Worm (Caenorhabditis elegans) whole organism, midembryonic: Measurements from ENCODE around the gene col-184.

Experiments used
- T22C8.4 ChIP-seq: fragments of 200-800 bp; sonication (Bioruptor generic); IDR thresholded peaks from 2 replicates; pipeline ENCODE4 v1.3.6; 2022; ENCODE audit warnings: missing genetic modification characterization, missing compliant biosample characterization
- cog-1 ChIP-seq: sonication (generic microtip); optimal IDR thresholded peaks from 2 replicates; lab custom pipeline; 2016; ENCODE audit warnings: missing genetic modification characterization, missing compliant biosample characterization
- klf-2 ChIP-seq: fragments of 200-800 bp; sonication (Bioruptor generic); conservative IDR thresholded peaks from 2 replicates; pipeline ENCODE4 v1.3.6; 2022; ENCODE audit warnings: missing genetic modification reagents, missing genetic modification characterization, missing compliant biosample characterization
- ref-1 ChIP-seq: fragments of 200-800 bp; sonication (Bioruptor generic); conservative IDR thresholded peaks from 2 replicates; pipeline ENCODE4 v1.3.6; 2022; ENCODE audit warnings: missing genetic modification reagents, missing genetic modification characterization, missing compliant biosample characterization
- tab-1 ChIP-seq: fragments of 200-800 bp; sonication (Bioruptor generic); IDR thresholded peaks from 2 replicates; pipeline ENCODE4 v1.3.6; 2022; ENCODE audit warnings: missing genetic modification characterization, missing compliant biosample characterization
- ztf-23 ChIP-seq: fragments of 200-800 bp; sonication (Bioruptor generic); IDR thresholded peaks from 2 replicates; pipeline ENCODE4 v1.3.6; 2022; ENCODE audit warnings: missing genetic modification reagents, missing genetic modification characterization, missing compliant biosample characterization
- ztf-29 ChIP-seq: fragments of 200-800 bp; sonication (Bioruptor generic); IDR thresholded peaks from 2 replicates; pipeline ENCODE4 v1.3.6; 2022; ENCODE audit warnings: missing genetic modification reagents, missing genetic modification characterization, missing compliant biosample characterization

DNA sequence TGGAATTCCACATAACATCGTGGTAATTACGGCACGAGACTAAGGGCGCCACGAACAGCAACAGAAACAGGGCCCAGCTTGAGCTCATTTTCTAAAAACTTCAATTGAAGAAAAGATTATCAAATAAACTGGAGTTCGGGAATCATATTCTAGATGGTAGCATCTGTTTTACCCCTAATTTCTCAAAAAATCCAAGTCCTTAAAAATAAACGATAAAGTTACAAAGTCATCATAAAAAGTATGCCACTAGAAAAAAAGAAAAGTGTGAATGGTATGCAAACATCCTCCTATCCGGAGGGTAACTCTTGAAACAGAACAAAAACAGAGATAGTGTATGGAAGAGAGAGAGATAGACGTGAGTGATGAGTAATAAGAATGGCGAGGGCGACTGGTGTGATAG is 8.1 kb downstream of the col-184 start, which contains the start of gene efn-3:
- TF ChIP-seq ref-1 (no peak), cog-1 (no peak), klf-2 (no peak), T22C8.4 (GFP tag; lab: Robert Waterston, UW) (no peak), ztf-23 (no peak), ztf-29 (GFP tag; lab: Robert Waterston, UW) (no peak), tab-1 (GFP tag; lab: Robert Waterston, UW) (no peak)
